Worm (Caenorhabditis elegans) whole organism, young adult: ENCODE data around the gene rad-54.L2.

Experiments used
- Y67H2A.10 ChIP-seq: fragments of 200-800 bp; sonication (Bioruptor generic); conservative IDR thresholded peaks from 2 replicates; pipeline ENCODE4 v1.3.6; 2022; ENCODE audit warnings: missing genetic modification reagents, missing genetic modification characterization, missing compliant biosample characterization
- attf-3 ChIP-seq: fragments of 200-800 bp; sonication (Bioruptor generic); conservative IDR thresholded peaks from 2 replicates; pipeline ENCODE4 v1.3.6; 2022; ENCODE audit warnings: missing genetic modification reagents, missing genetic modification characterization, missing compliant biosample characterization
- chd-7 ChIP-seq: sonication (generic microtip); optimal IDR thresholded peaks from 2 replicates; lab custom pipeline; 2016; ENCODE audit warnings: mild to moderate bottlenecking, missing genetic modification characterization, moderate library complexity, missing compliant biosample characterization
- hlh-12 ChIP-seq: sonication (generic microtip); optimal IDR thresholded peaks from 2 replicates; lab custom pipeline; 2016; ENCODE audit warnings: missing genetic modification characterization, missing compliant biosample characterization
- hmg-1.2 ChIP-seq: fragments of 200-800 bp; sonication (Bioruptor generic); IDR thresholded peaks from 2 replicates; pipeline ENCODE4 v1.3.6; 2022; ENCODE audit warnings: missing genetic modification reagents, missing genetic modification characterization, missing compliant biosample characterization
- let-526 ChIP-seq: fragments of 200-800 bp; sonication (Bioruptor generic); IDR thresholded peaks from 2 replicates; pipeline ENCODE4 v1.3.6; 2022; ENCODE audit warnings: missing genetic modification reagents, missing genetic modification characterization, missing compliant biosample characterization
- lir-1 ChIP-seq: fragments of 200-800 bp; sonication (Bioruptor generic); conservative IDR thresholded peaks from 2 replicates; pipeline ENCODE4 v1.3.6; 2022; ENCODE audit warnings: missing genetic modification reagents, missing genetic modification characterization, missing compliant biosample characterization
- lsy-27 ChIP-seq: sonication (generic microtip); optimal IDR thresholded peaks from 2 replicates; lab custom pipeline; 2017; ENCODE audit warnings: missing genetic modification characterization, mild to moderate bottlenecking, missing compliant biosample characterization, antibody characterized with exemption, missing genotype, borderline replicate concordance; ENCODE audit not compliant: insufficient read depth
- pha-4 ChIP-seq: fragments of 150-350 bp; sonication (generic microtip); optimal IDR thresholded peaks from 2 replicates; lab custom pipeline; 2014; ENCODE audit warnings: missing biosample characterization, missing genetic modification reagents, missing genetic modification characterization
- rec-8 ChIP-seq, 2 experiments: sonication (generic microtip); optimal IDR thresholded peaks; 2 replicates each; lab custom pipeline; 2016; ENCODE audit warnings: mild to moderate bottlenecking in 2 of 2, missing genetic modification characterization in 2 of 2, missing genetic modification reagents in 2 of 2, missing genotype in 2 of 2, missing biosample characterization in 1 of 2, missing compliant biosample characterization in 1 of 2, moderate library complexity in 1 of 2
- rpc-1 ChIP-seq, 2 experiments: fragments of 150-350 bp in 1 of 2; sonication (generic microtip) in 1 of 2; optimal IDR thresholded peaks; 2 replicates each; lab custom pipeline; 2014 to 2018; ENCODE audit warnings: missing biosample characterization in 1 of 2, missing genetic modification characterization in 1 of 2, missing genetic modification reagents in 1 of 2, missing genotype in 1 of 2
- snpc-3.4 ChIP-seq: sonication (generic microtip); optimal IDR thresholded peaks from 2 replicates; lab custom pipeline; 2017; ENCODE audit warnings: missing genetic modification characterization, mild to moderate bottlenecking, missing compliant biosample characterization, antibody characterized with exemption, moderate library complexity, missing genotype, missing genetic modification reagents
- tlf-1 ChIP-seq: fragments of 200-800 bp; sonication (Bioruptor generic); optimal IDR thresholded peaks from 2 replicates; lab custom pipeline; 2018; ENCODE audit warnings: mild to moderate bottlenecking, missing genetic modification characterization, missing compliant biosample characterization
- unc-62 ChIP-seq: fragments of 150-350 bp; optimal IDR thresholded peaks from 2 replicates; lab custom pipeline; 2014; ENCODE audit warnings: missing biosample characterization, missing genetic modification reagents, missing genetic modification characterization

DNA sequence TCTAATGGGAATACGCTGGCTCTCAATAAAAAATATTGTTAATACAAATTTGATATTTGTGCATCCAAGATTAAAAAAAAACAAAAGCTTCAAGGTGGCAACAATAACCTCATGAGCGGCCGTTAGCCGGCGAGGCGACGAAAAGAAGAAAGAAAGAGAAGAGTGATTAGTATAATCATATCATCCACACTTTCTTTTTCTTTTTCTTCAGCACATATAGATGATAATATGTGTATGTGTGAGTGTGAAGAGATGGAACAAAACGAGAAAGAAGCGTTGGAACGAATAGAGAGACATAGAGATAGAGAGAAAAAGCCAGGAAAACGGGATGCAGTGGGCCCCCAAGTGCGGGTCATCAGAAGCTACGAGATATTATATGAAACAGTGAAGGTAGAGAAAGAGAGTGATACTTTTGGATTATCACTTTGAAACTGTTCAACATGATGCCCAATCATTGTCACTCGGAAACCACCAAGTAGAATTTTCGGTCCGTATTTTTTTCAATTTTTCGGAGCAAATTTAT, 26.5 kb downstream of the rad-54.L2 start:
- TF ChIP-seq attf-3 (GFP tag; lab: Robert Waterston, UW) = no peak
- TF ChIP-seq lsy-27 = no peak
- no peak for TF ChIP-seq pha-4 (tag; lab: Kevin White, UChicago)
- TF ChIP-seq rec-8 (tag; optimal IDR thresholded peaks at IDR 0.05; lab: Kevin White, UChicago) = no peak
- no peak for TF ChIP-seq unc-62 (GFP tag; lab: Kevin White, UChicago)
- TF ChIP-seq snpc-3.4 (tag; lab: Kevin White, UChicago) = no peak
- no peak for TF ChIP-seq hlh-12 (tag; lab: Kevin White, UChicago)
- no peak for TF ChIP-seq tlf-1
- TF ChIP-seq hmg-1.2 (GFP tag; lab: Robert Waterston, UW) = peak; percentile 20; the same call in 1 of the 2 replicates
- no peak for TF ChIP-seq rpc-1 (optimal IDR thresholded peaks at IDR 0.05; lab: Kevin White, UChicago)
- no peak for TF ChIP-seq rpc-1 (tag; optimal IDR thresholded peaks at IDR 0.05; lab: Kevin White, UChicago)
- no peak for TF ChIP-seq let-526 (GFP tag; lab: Robert Waterston, UW)
- no peak for TF ChIP-seq chd-7 (tag; lab: Kevin White, UChicago)
- TF ChIP-seq Y67H2A.10 (GFP tag; lab: Robert Waterston, UW) = no peak
- no peak for TF ChIP-seq lir-1 (GFP tag; lab: Robert Waterston, UW)
